Worm (Caenorhabditis elegans): ENCODE results near the gene Y57G11C.52.

DNA sequence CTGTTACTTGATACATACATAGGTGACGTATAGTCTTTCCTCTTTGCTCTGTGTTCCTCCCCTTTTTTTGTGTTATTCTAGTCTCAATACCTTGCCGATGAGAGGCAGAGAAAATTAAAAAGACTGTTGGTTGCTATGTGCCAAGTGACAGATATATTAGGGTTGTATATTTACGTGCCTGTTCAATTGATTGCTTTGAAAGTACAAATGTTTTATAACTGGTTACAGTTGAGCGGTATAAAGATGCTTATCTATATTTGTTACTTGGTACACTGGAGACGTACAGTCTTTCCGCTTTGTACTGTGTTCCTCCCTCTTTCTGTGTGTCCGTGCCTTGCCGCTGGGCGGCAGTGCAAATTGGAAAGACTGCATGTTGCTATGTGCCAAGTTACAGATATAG lies 49.4 kb downstream of the Y57G11C.52 start:
- TF ChIP-seq blmp-1 (tag; optimal IDR thresholded peaks at IDR 0.05; ENCODE audit: insufficient read depth), result no peak
- TF ChIP-seq snpc-4 (tag; optimal IDR thresholded peaks at IDR 0.05), result no peak
- no peak for TF ChIP-seq nhr-12 (tag; optimal IDR thresholded peaks at IDR 0.05)
- TF ChIP-seq fos-1 (tag; optimal IDR thresholded peaks at IDR 0.05), result no peak
- no peak for TF ChIP-seq zag-1 (tag; optimal IDR thresholded peaks at IDR 0.05)
- TF ChIP-seq elt-1 (tag; optimal IDR thresholded peaks at IDR 0.05), result no peak
- no peak for TF ChIP-seq unc-39 (tag; optimal IDR thresholded peaks at IDR 0.05)
- TF ChIP-seq mdl-1 (tag; optimal IDR thresholded peaks at IDR 0.05), result no peak
- no peak for TF ChIP-seq nhr-10 (tag; optimal IDR thresholded peaks at IDR 0.05)
- TF ChIP-seq nhr-11 (tag; optimal IDR thresholded peaks at IDR 0.05), result no peak
- no peak for TF ChIP-seq F13H6.1 (tag; optimal IDR thresholded peaks at IDR 0.05)
- TF ChIP-seq R02D3.7 (tag; optimal IDR thresholded peaks at IDR 0.05), result no peak
- no peak for TF ChIP-seq ama-1 (optimal IDR thresholded peaks at IDR 0.05)
- TF ChIP-seq nhr-237 (tag; optimal IDR thresholded peaks at IDR 0.05), result no peak

Data from whole organism, L2 larva.